Worm (Caenorhabditis elegans) whole organism, midembryonic: ENCODE data around the gene Y57A10C.8.

Experiments used
- T22C8.4 ChIP-seq: fragments of 200-800 bp; sonication (Bioruptor generic); IDR thresholded peaks from 2 replicates; pipeline ENCODE4 v1.3.6; 2022; ENCODE audit warnings: missing genetic modification characterization, missing compliant biosample characterization
- flt-1 ChIP-seq: fragments of 200-800 bp; sonication (Bioruptor generic); IDR thresholded peaks from 2 replicates; pipeline ENCODE4 v1.3.6; 2022; ENCODE audit warnings: missing genetic modification characterization, missing compliant biosample characterization
- klf-2 ChIP-seq: fragments of 200-800 bp; sonication (Bioruptor generic); conservative IDR thresholded peaks from 2 replicates; pipeline ENCODE4 v1.3.6; 2022; ENCODE audit warnings: missing genetic modification reagents, missing genetic modification characterization, missing compliant biosample characterization
- tab-1 ChIP-seq: fragments of 200-800 bp; sonication (Bioruptor generic); IDR thresholded peaks from 2 replicates; pipeline ENCODE4 v1.3.6; 2022; ENCODE audit warnings: missing genetic modification characterization, missing compliant biosample characterization
- ztf-23 ChIP-seq: fragments of 200-800 bp; sonication (Bioruptor generic); IDR thresholded peaks from 2 replicates; pipeline ENCODE4 v1.3.6; 2022; ENCODE audit warnings: missing genetic modification reagents, missing genetic modification characterization, missing compliant biosample characterization

ce11 chrII:12457275-12457674 lies 27.6 kb upstream of the Y57A10C.8 start, which contains the start of gene sre-38:
- TF ChIP-seq klf-2 (GFP tag; lab: Robert Waterston, UW) (no peak), T22C8.4 (GFP tag; lab: Robert Waterston, UW) (no peak), tab-1 (GFP tag; lab: Robert Waterston, UW) (no peak), flt-1 (GFP tag; lab: Robert Waterston, UW) (no peak), ztf-23 (no peak)
